Fruit fly (Drosophila melanogaster) Kc167 (cell line): ENCODE measurements around the gene CG12689.

Experiments
- Myc ChIP-seq: fragments of >200 bp; optimal IDR thresholded peaks from 2 replicates; lab custom pipeline; 2017; ENCODE audit warnings: missing external identifiers
- Sin3A ChIP-seq: fragments of >200 bp; optimal IDR thresholded peaks from 2 replicates; lab custom pipeline; 2018; ENCODE audit warnings: missing external identifiers
- h ChIP-seq: fragments of >200 bp; optimal IDR thresholded peaks from 3 replicates; lab custom pipeline; 2018; ENCODE audit warnings: missing external identifiers
- psq ChIP-seq: fragments of >200 bp; optimal IDR thresholded peaks from 2 replicates; lab custom pipeline; 2017; ENCODE audit warnings: missing external identifiers

DNA sequence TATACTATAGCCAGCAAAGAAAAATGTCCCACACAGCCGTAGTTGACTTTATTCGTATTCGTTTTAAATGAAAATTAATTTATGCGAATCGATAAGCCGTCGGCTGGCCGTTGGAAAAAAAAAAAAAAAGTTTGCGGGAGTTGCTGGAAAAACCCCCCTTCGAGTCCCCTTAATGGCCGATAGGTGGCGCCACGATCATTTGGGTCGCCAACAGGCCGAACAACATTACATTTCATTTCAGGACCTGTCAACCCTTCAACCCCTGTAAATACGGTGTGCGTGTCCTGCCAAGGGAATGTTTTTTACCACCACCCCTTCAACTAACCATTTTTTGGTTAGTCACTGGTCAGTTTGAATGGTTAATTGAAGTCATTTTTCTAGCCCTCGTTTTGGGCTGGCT is 7.1 kb upstream of the CG12689 start:
- TF ChIP-seq h (no peak), Sin3A (lab: Kevin White, UChicago) (no peak), psq (lab: Kevin White, UChicago) (no peak), Myc (lab: Kevin White, UChicago) (no peak)
